Worm (Caenorhabditis elegans): ENCODE measurements around the gene pgp-14.

DNA sequence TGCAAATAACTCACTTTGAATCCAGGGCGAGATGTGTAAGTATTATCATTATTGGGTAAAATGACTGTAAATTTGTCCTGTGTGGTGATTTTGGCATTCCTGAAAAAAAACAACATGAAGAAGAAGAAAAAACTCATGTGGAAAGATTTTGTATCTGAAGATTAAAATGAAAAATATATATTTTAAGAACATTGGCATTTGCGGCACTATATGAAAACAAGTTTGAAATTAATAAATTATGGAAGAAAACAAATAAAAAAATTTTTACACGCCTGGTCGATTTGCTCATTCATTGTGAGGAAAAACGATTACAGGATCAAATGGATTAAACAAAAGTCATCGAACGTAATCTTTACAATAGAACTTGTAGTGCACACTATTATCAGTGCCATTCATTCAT, 20.3 kb upstream of the pgp-14 start, which contains the start of gene ilc-17.1:
- TF ChIP-seq cog-1 (tag; optimal IDR thresholded peaks at IDR 0.05): no peak
- TF ChIP-seq flt-1 (GFP tag; IDR thresholded peaks at IDR 0.05): no peak
- no peak for TF ChIP-seq med-1 (GFP tag; optimal IDR thresholded peaks at IDR 0.05; ENCODE audit: insufficient read depth)
